Worm (Caenorhabditis elegans): ENCODE measurements around the gene cht-5.

The cht-5 gene

DNA sequence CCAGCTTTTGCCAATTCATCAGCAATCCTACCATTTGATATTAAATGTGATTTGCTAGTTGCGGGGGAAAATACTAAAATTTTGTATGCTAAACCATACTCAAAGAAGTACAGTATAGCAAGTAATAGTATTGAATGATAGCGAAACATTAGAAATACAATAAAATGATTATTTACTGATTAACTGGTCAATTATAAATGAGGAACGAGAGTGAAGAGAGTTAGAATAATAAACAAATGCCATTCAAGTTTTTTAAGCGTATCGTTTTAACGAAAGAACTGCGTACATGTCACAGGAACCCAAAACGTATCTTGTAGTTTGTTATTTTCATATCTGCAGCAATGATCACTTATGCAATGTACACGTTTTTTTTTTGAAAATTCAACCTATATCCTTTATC lies 16.0 kb upstream of the cht-5 start, which contains the start of gene ugt-47:
Gene ugt-47, minus strand, starts transcription at position 169 of the 400 bp plus-strand sequence.
- TF ChIP-seq nhr-47 (tag; optimal IDR thresholded peaks at IDR 0.05) (no peak), nhr-28 (tag; optimal IDR thresholded peaks at IDR 0.05) (no peak), blmp-1 (tag; optimal IDR thresholded peaks at IDR 0.05) (no peak), mef-2 (tag; optimal IDR thresholded peaks at IDR 0.05) (no peak), lir-3 (tag; optimal IDR thresholded peaks at IDR 0.05; ENCODE audit: poor library complexity) (no peak), nhr-237 (tag; optimal IDR thresholded peaks at IDR 0.05) (no peak), dsc-1 (tag; optimal IDR thresholded peaks at IDR 0.05) (no peak), nhr-11 (tag; optimal IDR thresholded peaks at IDR 0.05) (no peak), skn-1 (tag; optimal IDR thresholded peaks at IDR 0.05) (no peak), elt-2 (tag; optimal IDR thresholded peaks at IDR 0.05) (no peak)

DNA sequence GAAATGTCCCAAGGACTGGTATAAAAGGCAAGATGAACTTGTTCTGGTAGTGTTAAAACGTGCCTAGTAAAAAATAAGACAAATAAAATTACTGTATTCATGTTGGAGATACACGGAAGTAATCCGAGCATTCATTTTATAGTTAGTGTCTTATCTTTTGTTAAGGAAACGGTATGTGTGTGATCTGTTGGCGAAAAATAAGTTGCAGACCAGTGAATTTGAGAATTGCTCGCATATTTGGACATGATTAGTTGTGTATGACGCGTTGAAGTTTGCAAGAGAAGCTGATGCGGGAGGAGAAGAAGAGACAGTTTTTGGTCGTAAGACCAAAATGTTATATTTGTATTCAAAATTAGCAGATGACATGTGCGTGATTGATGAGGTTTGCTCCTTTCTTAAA lies 12.5 kb upstream of the cht-5 start, which contains the start of gene C08B6.14:
Gene C08B6.14, minus strand, starts transcription at position 101 of the 400 bp plus-strand sequence.
- TF ChIP-seq snpc-4 (tag; optimal IDR thresholded peaks at IDR 0.05) (no peak), lin-39 (tag; optimal IDR thresholded peaks at IDR 0.05) (no peak), C16A3.4 (tag; optimal IDR thresholded peaks at IDR 0.05) (no peak), isw-1 (GFP tag; IDR thresholded peaks at IDR 0.05) (no peak), C04F5.9 (tag; optimal IDR thresholded peaks at IDR 0.05) (no peak), lin-15B (tag; optimal IDR thresholded peaks at IDR 0.05) (no peak), efl-3 (GFP tag; optimal IDR thresholded peaks at IDR 0.05) (no peak), nhr-11 (tag; optimal IDR thresholded peaks at IDR 0.05) (no peak), nhr-28 (tag; optimal IDR thresholded peaks at IDR 0.05) (no peak), ceh-88 (GFP tag; IDR thresholded peaks at IDR 0.05) (no peak), hlh-17 (GFP tag; optimal IDR thresholded peaks at IDR 0.05; ENCODE audit: borderline replicate concordance) (no peak), pqm-1 (tag; optimal IDR thresholded peaks at IDR 0.05) (no peak), nhr-71 (tag; optimal IDR thresholded peaks at IDR 0.05) (no peak), elt-3 (tag; optimal IDR thresholded peaks at IDR 0.05) (no peak), tbx-2 (tag; optimal IDR thresholded peaks at IDR 0.05) (no peak)

DNA sequence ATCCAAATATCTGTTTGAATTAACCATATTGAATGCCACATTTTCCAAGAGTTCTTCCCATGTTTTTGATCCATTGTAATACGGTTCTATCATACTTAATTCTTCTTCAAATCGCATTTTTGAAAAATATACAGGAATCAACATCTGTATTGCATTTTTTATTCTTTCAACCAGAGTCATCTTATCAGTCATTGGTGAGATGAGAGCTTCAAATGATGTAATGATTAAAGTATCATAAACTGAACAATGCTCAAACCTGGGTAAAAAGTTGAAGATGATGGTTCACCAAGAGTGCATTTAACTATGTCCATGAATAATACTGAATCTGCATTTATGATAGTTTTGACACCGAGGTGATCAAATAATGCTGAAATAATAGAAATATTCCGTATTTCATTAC lies 10.6 kb upstream of the cht-5 start:
- TF ChIP-seq elt-2 (tag; optimal IDR thresholded peaks at IDR 0.05) (peak; percentile 26), elt-3 (tag; optimal IDR thresholded peaks at IDR 0.05) (no peak), unc-98 (GFP tag; IDR thresholded peaks at IDR 0.05) (no peak)

DNA sequence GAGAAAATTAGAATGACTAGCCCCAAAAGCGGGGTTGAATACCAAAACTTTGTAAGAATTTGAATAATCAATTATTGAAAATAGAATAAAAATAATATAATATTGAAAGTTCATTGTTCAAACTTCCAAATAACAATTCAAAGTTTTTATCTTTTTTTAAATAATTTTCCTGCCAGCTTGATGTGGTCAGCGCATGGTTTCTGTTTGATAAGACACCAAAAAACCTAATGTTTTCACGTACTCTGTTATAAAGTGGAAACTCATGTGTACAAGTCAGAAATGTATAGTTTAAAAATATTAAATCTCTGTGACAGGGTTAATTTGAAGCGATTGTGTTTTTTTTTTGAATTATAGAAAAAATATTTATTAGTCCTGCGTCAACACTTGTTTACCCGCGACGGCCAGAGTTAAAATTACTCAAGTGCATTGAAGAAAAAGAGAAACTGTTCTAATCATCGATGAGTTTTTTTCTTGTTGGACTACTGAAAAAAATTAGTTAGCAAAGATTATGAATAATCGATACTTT lies 9.6 kb upstream of the cht-5 start, which contains the start of gene ugt-17:
Gene ugt-17, minus strand, starts transcription at position 180 of the 526 bp plus-strand sequence.
- TF ChIP-seq nhr-85 (tag) (no peak), elt-2 (tag; optimal IDR thresholded peaks at IDR 0.05) (peak; percentile 53)

DNA sequence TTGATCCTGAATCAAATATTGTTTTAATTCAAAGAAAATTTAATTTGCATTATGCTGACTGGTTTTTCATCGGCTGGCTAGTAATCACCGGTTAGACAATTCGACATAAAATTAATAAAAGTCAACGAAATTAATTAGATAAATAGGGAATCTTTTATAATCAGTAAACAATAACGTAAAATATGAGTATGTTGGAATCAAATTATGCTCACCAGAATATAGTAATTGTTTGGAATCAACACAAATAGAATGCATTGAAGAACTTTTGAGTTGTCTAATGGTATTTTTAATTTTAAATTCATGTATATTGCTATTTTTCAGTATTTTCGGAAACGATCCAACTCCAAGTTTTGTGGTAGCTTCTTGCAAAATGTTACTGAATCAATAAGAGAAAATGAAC lies 9.0 kb upstream of the cht-5 start, which contains the start of gene C08B6.2:
Gene C08B6.2, plus strand, starts transcription at position 301 of the 400 bp plus-strand sequence.
- TF ChIP-seq hlh-17 (GFP tag; optimal IDR thresholded peaks at IDR 0.05; ENCODE audit: borderline replicate concordance) (no peak), sptf-1 (tag; optimal IDR thresholded peaks at IDR 0.05) (no peak), elt-2 (tag; optimal IDR thresholded peaks at IDR 0.05) (no peak), sox-4 (tag; optimal IDR thresholded peaks at IDR 0.05) (no peak), mdl-1 (tag; optimal IDR thresholded peaks at IDR 0.05) (no peak), mef-2 (tag; optimal IDR thresholded peaks at IDR 0.05) (no peak), mab-9 (GFP tag; IDR thresholded peaks at IDR 0.05) (no peak), efl-3 (GFP tag; optimal IDR thresholded peaks at IDR 0.05) (no peak), lin-15B (tag; optimal IDR thresholded peaks at IDR 0.05) (no peak), tbx-2 (tag; optimal IDR thresholded peaks at IDR 0.05) (no peak), hpl-2 (GFP tag; optimal IDR thresholded peaks at IDR 0.05) (no peak), lin-14 (GFP tag; optimal IDR thresholded peaks at IDR 0.05) (no peak), nhr-11 (tag; optimal IDR thresholded peaks at IDR 0.05) (no peak)

ce11 chrV:10107309-10107708 lies 7.1 kb upstream of the cht-5 start, which contains the start of gene C08B6.11:
Gene C08B6.11, plus strand, starts transcription at chrV:10107609.
- TF ChIP-seq tlp-1 (tag; optimal IDR thresholded peaks at IDR 0.05) (no peak), ets-5 (GFP tag; IDR thresholded peaks at IDR 0.05) (no peak), fkh-8 (tag; optimal IDR thresholded peaks at IDR 0.05) (no peak), hpl-2 (GFP tag; optimal IDR thresholded peaks at IDR 0.05) (no peak), sox-4 (tag; optimal IDR thresholded peaks at IDR 0.05) (no peak), swsn-7 (tag; optimal IDR thresholded peaks at IDR 0.05) (no peak), ces-1 (GFP tag; optimal IDR thresholded peaks at IDR 0.05) (no peak), tbx-2 (tag; optimal IDR thresholded peaks at IDR 0.05) (no peak), unc-86 (tag; optimal IDR thresholded peaks at IDR 0.05) (no peak), pax-3 (tag; optimal IDR thresholded peaks at IDR 0.05) (no peak), nhr-77 (tag; optimal IDR thresholded peaks at IDR 0.05) (no peak), lir-3 (tag; optimal IDR thresholded peaks at IDR 0.05; ENCODE audit: poor library complexity) (no peak), grh-1 (GFP tag; IDR thresholded peaks at IDR 0.05) (no peak), aha-1 (tag; optimal IDR thresholded peaks at IDR 0.05) (no peak), mep-1 (tag; optimal IDR thresholded peaks at IDR 0.05) (no peak), lin-14 (GFP tag; optimal IDR thresholded peaks at IDR 0.05) (no peak), jun-1 (tag; optimal IDR thresholded peaks at IDR 0.05) (no peak)

Data from whole organism, L1 larva.